Worm (Caenorhabditis elegans) whole organism, L1 larva: ENCODE results near the gene brp-1.

ENCODE experiments used
- C04F5.9 ChIP-seq: sonication (generic microtip); optimal IDR thresholded peaks from 2 replicates; lab custom pipeline; 2016; ENCODE audit warnings: missing genetic modification characterization, missing compliant biosample characterization
- C34B4.2 ChIP-seq: sonication (generic microtip); optimal IDR thresholded peaks from 2 replicates; lab custom pipeline; 2017; ENCODE audit warnings: mild to moderate bottlenecking, missing genetic modification characterization, missing compliant biosample characterization
- Y116A8C.19 ChIP-seq: sonication (generic microtip); optimal IDR thresholded peaks from 2 replicates; lab custom pipeline; 2016; ENCODE audit warnings: missing compliant biosample characterization, missing genetic modification characterization, borderline replicate concordance
- aly-2 ChIP-seq: fragments of 150-350 bp; optimal IDR thresholded peaks from 2 replicates; lab custom pipeline; 2014; ENCODE audit warnings: missing biosample characterization, missing genetic modification characterization
- ama-1 ChIP-seq: fragments of 150-350 bp; optimal IDR thresholded peaks from 2 replicates; lab custom pipeline; 2014
- ceh-63 ChIP-seq: fragments of 200-800 bp; sonication (Bioruptor generic); optimal IDR thresholded peaks from 2 replicates; lab custom pipeline; 2018; ENCODE audit warnings: mild to moderate bottlenecking, missing genetic modification characterization, missing compliant biosample characterization
- ceh-8 ChIP-seq: fragments of 200-800 bp; sonication (Bioruptor generic); optimal IDR thresholded peaks from 2 replicates; lab custom pipeline; 2018; ENCODE audit warnings: mild to moderate bottlenecking, missing genetic modification characterization, moderate library complexity, missing compliant biosample characterization
- ceh-88 ChIP-seq: fragments of 200-800 bp; sonication (Bioruptor generic); IDR thresholded peaks from 2 replicates; pipeline ENCODE4 v1.3.6; 2022; ENCODE audit warnings: missing genetic modification characterization, missing compliant biosample characterization
- ceh-90 ChIP-seq: sonication (generic microtip); optimal IDR thresholded peaks from 2 replicates; lab custom pipeline; 2016; ENCODE audit warnings: missing genetic modification characterization, missing compliant biosample characterization
- ces-1 ChIP-seq: fragments of 150-350 bp; optimal IDR thresholded peaks from 2 replicates; lab custom pipeline; 2014; ENCODE audit warnings: missing biosample characterization, missing genetic modification reagents, missing genetic modification characterization
- dsc-1 ChIP-seq: sonication (generic microtip); optimal IDR thresholded peaks from 2 replicates; lab custom pipeline; 2016; ENCODE audit warnings: mild to moderate bottlenecking, missing genetic modification characterization, missing compliant biosample characterization
- egl-13 ChIP-seq: sonication (generic microtip); optimal IDR thresholded peaks from 2 replicates; lab custom pipeline; 2016; ENCODE audit warnings: missing genotype, missing genetic modification reagents, missing genetic modification characterization, missing compliant biosample characterization
- elt-2 ChIP-seq: sonication (generic microtip); optimal IDR thresholded peaks from 2 replicates; lab custom pipeline; 2016; ENCODE audit warnings: missing genetic modification characterization, mild to moderate bottlenecking, inconsistent platforms, missing compliant biosample characterization, missing genetic modification reagents
- elt-3 ChIP-seq, 6 experiments: fragments of 150-350 bp in 1 of 6; sonication (generic microtip); optimal IDR thresholded peaks; 2 replicates each; lab custom pipeline; 2017 to 2018; ENCODE audit warnings: missing biosample characterization in 6 of 6, missing genetic modification characterization in 6 of 6, inconsistent platforms in 1 of 6
- ets-5 ChIP-seq: fragments of 200-800 bp; sonication (Bioruptor generic); IDR thresholded peaks from 2 replicates; pipeline ENCODE4 v1.3.6; 2022; ENCODE audit warnings: missing genetic modification characterization, missing compliant biosample characterization
- fkh-10 ChIP-seq: sonication (generic microtip); optimal IDR thresholded peaks from 2 replicates; lab custom pipeline; 2017; ENCODE audit warnings: missing biosample characterization, missing genetic modification reagents, missing genetic modification characterization
- fkh-8 ChIP-seq: sonication (generic microtip); optimal IDR thresholded peaks from 2 replicates; lab custom pipeline; 2016; ENCODE audit warnings: mild to moderate bottlenecking, missing genetic modification characterization, missing compliant biosample characterization
- fos-1 ChIP-seq: fragments of 150-350 bp; optimal IDR thresholded peaks from 2 replicates; lab custom pipeline; 2014; ENCODE audit warnings: missing biosample characterization, missing genetic modification characterization
- hlh-17 ChIP-seq: fragments of 200-800 bp; sonication (Bioruptor generic); optimal IDR thresholded peaks from 2 replicates; lab custom pipeline; 2018; ENCODE audit warnings: missing genetic modification characterization, mild to moderate bottlenecking, missing compliant biosample characterization, moderate library complexity, borderline replicate concordance
- hlh-4 ChIP-seq: sonication (generic microtip); optimal IDR thresholded peaks from 2 replicates; lab custom pipeline; 2016; ENCODE audit warnings: mild to moderate bottlenecking, missing genetic modification characterization, missing compliant biosample characterization
- hpl-2 ChIP-seq: fragments of 150-350 bp; optimal IDR thresholded peaks from 2 replicates; lab custom pipeline; 2014; ENCODE audit warnings: missing biosample characterization, missing genetic modification reagents, missing genetic modification characterization
- irx-1 ChIP-seq: sonication (generic microtip); optimal IDR thresholded peaks from 2 replicates; lab custom pipeline; 2016; ENCODE audit warnings: missing genetic modification characterization, missing compliant biosample characterization
- isw-1 ChIP-seq: fragments of 200-800 bp; sonication (Bioruptor generic); IDR thresholded peaks from 2 replicates; pipeline ENCODE4 v1.3.6; 2022; ENCODE audit warnings: missing genetic modification characterization, missing compliant biosample characterization
- jun-1 ChIP-seq: fragments of 150-350 bp; optimal IDR thresholded peaks from 2 replicates; lab custom pipeline; 2014; ENCODE audit warnings: missing biosample characterization, missing genetic modification reagents, missing genetic modification characterization
- lin-14 ChIP-seq: fragments of 200-800 bp; sonication (Bioruptor generic); optimal IDR thresholded peaks from 2 replicates; lab custom pipeline; 2018; ENCODE audit warnings: mild to moderate bottlenecking, missing genetic modification characterization, moderate library complexity, missing compliant biosample characterization
- lin-15B ChIP-seq: fragments of 150-350 bp; sonication (generic microtip); optimal IDR thresholded peaks from 3 replicates; lab custom pipeline; 2014; ENCODE audit warnings: missing biosample characterization, missing genetic modification characterization
- lin-35 ChIP-seq, 2 experiments: fragments of 150-350 bp; optimal IDR thresholded peaks; 2 replicates each; lab custom pipeline; 2014; ENCODE audit warnings: missing biosample characterization in 2 of 2, missing genetic modification characterization in 2 of 2, missing genetic modification reagents in 2 of 2
- lin-39 ChIP-seq: fragments of 150-350 bp; optimal IDR thresholded peaks from 2 replicates; lab custom pipeline; 2014; ENCODE audit warnings: missing biosample characterization, missing genetic modification reagents, missing genetic modification characterization
- mab-9 ChIP-seq: fragments of 200-800 bp; sonication (Bioruptor generic); IDR thresholded peaks from 2 replicates; pipeline ENCODE4 v1.3.6; 2022; ENCODE audit warnings: missing genetic modification reagents, missing genetic modification characterization, missing compliant biosample characterization
- mdl-1 ChIP-seq, 2 experiments: fragments of 150-350 bp; optimal IDR thresholded peaks; 2 replicates each; lab custom pipeline; 2014 to 2017; ENCODE audit warnings: missing biosample characterization in 2 of 2, missing genetic modification characterization in 2 of 2, inconsistent platforms in 1 of 2
- mep-1 ChIP-seq: fragments of 150-350 bp; optimal IDR thresholded peaks from 2 replicates; lab custom pipeline; 2014; ENCODE audit warnings: missing biosample characterization, missing genetic modification characterization
- nhr-12 ChIP-seq: sonication (generic microtip); optimal IDR thresholded peaks from 2 replicates; lab custom pipeline; 2017; ENCODE audit warnings: missing biosample characterization, missing genetic modification characterization
- nhr-19 ChIP-seq: fragments of 200-800 bp; sonication (Bioruptor generic); conservative IDR thresholded peaks from 2 replicates; pipeline ENCODE4 v1.3.6; 2022; ENCODE audit warnings: missing genetic modification characterization, missing compliant biosample characterization
- nhr-20 ChIP-seq: sonication (generic microtip); optimal IDR thresholded peaks from 2 replicates; lab custom pipeline; 2016; ENCODE audit warnings: mild to moderate bottlenecking, missing genetic modification characterization, missing compliant biosample characterization
- nhr-28 ChIP-seq: fragments of 150-350 bp; optimal IDR thresholded peaks from 2 replicates; lab custom pipeline; 2014; ENCODE audit warnings: missing biosample characterization, missing genetic modification characterization
- nhr-47 ChIP-seq: sonication (generic microtip); optimal IDR thresholded peaks from 2 replicates; lab custom pipeline; 2016; ENCODE audit warnings: mild to moderate bottlenecking, missing genetic modification characterization, moderate library complexity, missing compliant biosample characterization
- nhr-77 ChIP-seq: fragments of 150-350 bp; optimal IDR thresholded peaks from 2 replicates; lab custom pipeline; 2014; ENCODE audit warnings: missing biosample characterization, missing genetic modification characterization
- pag-3 ChIP-seq: sonication (generic microtip); optimal IDR thresholded peaks from 2 replicates; lab custom pipeline; 2017; ENCODE audit warnings: missing genetic modification characterization, mild to moderate bottlenecking, missing compliant biosample characterization, antibody characterized with exemption, borderline replicate concordance; ENCODE audit not compliant: insufficient read depth
- pax-3 ChIP-seq: fragments of 200-800 bp; sonication (Bioruptor generic); optimal IDR thresholded peaks from 2 replicates; lab custom pipeline; 2018; ENCODE audit warnings: mild to moderate bottlenecking, missing genetic modification characterization, moderate library complexity, missing compliant biosample characterization
- pqm-1 ChIP-seq: sonication (generic microtip); optimal IDR thresholded peaks from 3 replicates; lab custom pipeline; 2017; ENCODE audit warnings: missing biosample characterization, missing genetic modification characterization
- skn-1 ChIP-seq: fragments of 150-350 bp; optimal IDR thresholded peaks from 2 replicates; lab custom pipeline; 2014; ENCODE audit warnings: missing biosample characterization, missing genetic modification characterization
- snpc-4 ChIP-seq: fragments of 150-350 bp; optimal IDR thresholded peaks from 2 replicates; lab custom pipeline; 2014; ENCODE audit warnings: missing biosample characterization, missing genetic modification characterization
- snu-23 ChIP-seq: sonication (generic microtip); optimal IDR thresholded peaks from 2 replicates; lab custom pipeline; 2016; ENCODE audit warnings: missing genetic modification characterization, missing compliant biosample characterization
- sup-37 ChIP-seq: fragments of 200-800 bp; sonication (Bioruptor generic); optimal IDR thresholded peaks from 2 replicates; lab custom pipeline; 2018; ENCODE audit warnings: mild to moderate bottlenecking, missing genetic modification characterization, missing compliant biosample characterization
- swsn-7 ChIP-seq: sonication (generic microtip); optimal IDR thresholded peaks from 2 replicates; lab custom pipeline; 2016; ENCODE audit warnings: missing genetic modification characterization, missing compliant biosample characterization
- tbx-2 ChIP-seq: sonication (generic microtip); optimal IDR thresholded peaks from 2 replicates; lab custom pipeline; 2016; ENCODE audit warnings: missing genetic modification characterization, missing compliant biosample characterization
- tlp-1 ChIP-seq: fragments of 150-350 bp; optimal IDR thresholded peaks from 2 replicates; lab custom pipeline; 2014; ENCODE audit warnings: missing biosample characterization, missing genetic modification characterization
- unc-86 ChIP-seq: sonication (generic microtip); optimal IDR thresholded peaks from 2 replicates; lab custom pipeline; 2016; ENCODE audit warnings: missing genetic modification characterization, missing compliant biosample characterization
- unc-98 ChIP-seq: fragments of 200-800 bp; sonication (Bioruptor generic); IDR thresholded peaks from 2 replicates; pipeline ENCODE4 v1.3.6; 2022; ENCODE audit warnings: missing genetic modification characterization, missing compliant biosample characterization
- vab-15 ChIP-seq: sonication (generic microtip); optimal IDR thresholded peaks from 2 replicates; lab custom pipeline; 2017; ENCODE audit warnings: missing genotype, mild to moderate bottlenecking, missing genetic modification characterization, missing compliant biosample characterization
- xbp-1 ChIP-seq: sonication (generic microtip); optimal IDR thresholded peaks from 2 replicates; lab custom pipeline; 2016; ENCODE audit warnings: missing genetic modification characterization, missing compliant biosample characterization
- zip-4 ChIP-seq: fragments of 200-800 bp; sonication (Bioruptor generic); optimal IDR thresholded peaks from 2 replicates; lab custom pipeline; 2018; ENCODE audit warnings: mild to moderate bottlenecking, missing genetic modification characterization, moderate library complexity, missing compliant biosample characterization
- ztf-11 ChIP-seq, 2 experiments: sonication (generic microtip); optimal IDR thresholded peaks; 2 replicates each; lab custom pipeline; 2016 to 2017; ENCODE audit warnings: missing genetic modification characterization in 2 of 2, missing biosample characterization in 1 of 2, missing compliant biosample characterization in 1 of 2

brp-1 gene

DNA sequence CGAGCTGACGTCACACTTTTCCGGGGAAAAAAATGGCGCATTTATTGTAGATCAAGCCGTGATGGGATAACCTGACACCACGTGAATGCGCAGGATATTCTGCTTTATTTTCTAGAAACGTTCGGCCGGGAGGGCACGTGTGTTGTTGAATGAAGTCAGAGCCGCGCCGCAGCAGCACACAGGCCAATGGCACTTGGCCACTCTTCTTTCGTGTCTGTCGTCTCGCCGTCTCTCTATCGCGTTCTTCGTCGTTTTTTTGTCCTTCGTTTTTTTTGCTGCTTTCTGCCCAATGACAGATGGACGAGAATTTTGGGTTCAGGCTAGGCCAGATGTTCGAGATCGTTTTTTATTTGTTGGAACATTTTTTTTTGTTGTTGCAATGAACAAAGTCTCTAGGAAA, 38.8 kb upstream of the brp-1 start (continued):
- TF ChIP-seq dsc-1 (tag; lab: Kevin White, UChicago) (peak; percentile 10), pqm-1 (tag; lab: Kevin White, UChicago) (no peak), tlp-1 (tag; lab: Kevin White, UChicago) (no peak), elt-3 (tag; optimal IDR thresholded peaks at IDR 0.05; lab: Kevin White, UChicago) (no peak), ces-1 (GFP tag; lab: Kevin White, UChicago) (no peak), ama-1 (lab: Kevin White, UChicago) (no peak), isw-1 (GFP tag; lab: Robert Waterston, UW) (no peak), nhr-77 (no peak), nhr-47 (tag; lab: Kevin White, UChicago) (peak; percentile 25), aly-2 (no peak), ceh-8 (GFP tag; lab: Kevin White, UChicago) (no peak), lin-14 (peak; percentile 91), snu-23 (GFP tag; lab: Kevin White, UChicago) (peak; percentile 43), lin-15B (tag; lab: Kevin White, UChicago) (peak; percentile 44), lin-35 (GFP tag; optimal IDR thresholded peaks at IDR 0.05; lab: Kevin White, UChicago) (peak; percentile 38 to 65), hpl-2 (GFP tag; lab: Kevin White, UChicago) (no peak), ceh-90 (tag; lab: Kevin White, UChicago) (no peak), mdl-1 (tag; optimal IDR thresholded peaks at IDR 0.05; lab: Kevin White, UChicago) (peak in 1 of 2 experiments; percentile 56), C34B4.2 (tag; lab: Kevin White, UChicago) (no peak), skn-1 (tag; lab: Kevin White, UChicago) (peak; percentile 23), C04F5.9 (tag; lab: Kevin White, UChicago) (no peak), elt-2 (no peak), swsn-7 (no peak), vab-15 (no peak), jun-1 (tag; lab: Kevin White, UChicago) (no peak), fkh-8 (peak; percentile 51), nhr-28 (tag; lab: Kevin White, UChicago) (no peak), tbx-2 (tag; lab: Kevin White, UChicago) (no peak), lin-39 (no peak), ztf-11 (tag; optimal IDR thresholded peaks at IDR 0.05; lab: Kevin White, UChicago) (no peak), sup-37 (GFP tag; lab: Kevin White, UChicago) (no peak), hlh-4 (tag; lab: Kevin White, UChicago) (no peak), mab-9 (no peak), xbp-1 (peak; percentile 7), irx-1 (tag; lab: Kevin White, UChicago) (no peak), egl-13 (no peak), nhr-20 (tag; lab: Kevin White, UChicago) (no peak), unc-98 (GFP tag; lab: Robert Waterston, UW) (no peak), mep-1 (tag; lab: Kevin White, UChicago) (peak; percentile 32), zip-4 (no peak), fos-1 (tag; lab: Kevin White, UChicago) (no peak), Y116A8C.19 (tag; lab: Kevin White, UChicago) (no peak), fkh-10 (GFP tag; lab: Kevin White, UChicago) (no peak), ets-5 (GFP tag; lab: Robert Waterston, UW) (no peak), ceh-88 (GFP tag; lab: Robert Waterston, UW) (no peak), pax-3 (tag; lab: Kevin White, UChicago) (no peak), nhr-19 (GFP tag; lab: Robert Waterston, UW) (no peak; the same call in 1 of the 2 replicates), unc-86 (tag; lab: Kevin White, UChicago) (no peak), hlh-17 (GFP tag; lab: Kevin White, UChicago) (no peak), pag-3 (peak; percentile 67), ceh-63 (GFP tag; lab: Kevin White, UChicago) (no peak), snpc-4 (tag; lab: Kevin White, UChicago) (no peak), nhr-12 (no peak)
